Fruit fly (Drosophila melanogaster) whole organism, embryonic: ENCODE data around the gene CG10996.
A peak's percentile ranks its signal among the peaks of the same experiment; 100 is the strongest.

Source experiments
- Adf1 ChIP-seq: fragments of 200-800 bp; sonication (Bioruptor generic); IDR thresholded peaks from 2 replicates; pipeline ENCODE4 v1.3.6; 2022; ENCODE audit warnings: missing biosample characterization, missing genetic modification characterization
- Atf-2 ChIP-seq: fragments of 200-800 bp; sonication (Bioruptor generic); optimal IDR thresholded peaks from 2 replicates; lab custom pipeline; 2016; ENCODE audit warnings: missing biosample characterization, missing genetic modification characterization
- BEAF-32 ChIP-seq: fragments of 200-800 bp; sonication (Bioruptor generic); optimal IDR thresholded peaks from 3 replicates; lab custom pipeline; 2017; ENCODE audit warnings: missing biosample characterization, missing genetic modification characterization, mild to moderate bottlenecking, moderate library complexity, missing genetic modification reagents
- C15 ChIP-seq: fragments of 200-800 bp; sonication (Bioruptor generic); IDR thresholded peaks from 3 replicates; pipeline ENCODE4 v1.3.6; 2022; ENCODE audit warnings: missing biosample characterization, missing genetic modification characterization
- CG1024 ChIP-seq: fragments of 200-800 bp; sonication (Bioruptor generic); IDR thresholded peaks from 2 replicates; pipeline ENCODE4 v1.3.6; 2022; ENCODE audit warnings: missing biosample characterization, missing genetic modification characterization
- CG10462 ChIP-seq: fragments of 200-800 bp; sonication (Bioruptor generic); optimal IDR thresholded peaks from 2 replicates; lab custom pipeline; 2016; ENCODE audit warnings: missing biosample characterization, missing genetic modification characterization
- CG12071 ChIP-seq: fragments of 200-800 bp; sonication (Bioruptor generic); optimal IDR thresholded peaks from 3 replicates; lab custom pipeline; 2018; ENCODE audit warnings: missing biosample characterization, mild to moderate bottlenecking, missing genetic modification characterization
- CG12942 ChIP-seq: fragments of 200-800 bp; sonication (Bioruptor generic); optimal IDR thresholded peaks from 3 replicates; lab custom pipeline; 2016; ENCODE audit warnings: missing biosample characterization, missing genetic modification characterization
- CG13287 ChIP-seq: fragments of 200-800 bp; sonication (Bioruptor generic); IDR thresholded peaks from 2 replicates; pipeline ENCODE4 v1.3.6; 2022; ENCODE audit warnings: missing biosample characterization, missing genetic modification characterization; ENCODE audit not compliant: partially characterized antibody
- CG17385 ChIP-seq: fragments of 200-800 bp; sonication (Bioruptor generic); optimal IDR thresholded peaks from 3 replicates; lab custom pipeline; 2018; ENCODE audit warnings: missing biosample characterization, mild to moderate bottlenecking, missing genetic modification characterization
- CG17829 ChIP-seq: fragments of 200-800 bp; optimal IDR thresholded peaks from 2 replicates; lab custom pipeline; 2019; ENCODE audit warnings: missing biosample characterization, mild to moderate bottlenecking, missing genetic modification characterization, moderate library complexity
- CG1832 ChIP-seq: fragments of 200-800 bp; sonication (Bioruptor generic); optimal IDR thresholded peaks from 2 replicates; lab custom pipeline; 2017; ENCODE audit warnings: missing biosample characterization, mild to moderate bottlenecking, missing genetic modification characterization, inconsistent platforms
- CG30403 ChIP-seq: fragments of 200-800 bp; sonication (Bioruptor generic); optimal IDR thresholded peaks from 3 replicates; lab custom pipeline; 2016; ENCODE audit warnings: missing biosample characterization, missing genetic modification characterization
- CG3281 ChIP-seq: fragments of 200-800 bp; sonication (Bioruptor generic); optimal IDR thresholded peaks from 3 replicates; lab custom pipeline; 2017; ENCODE audit warnings: missing biosample characterization, mild to moderate bottlenecking, missing genetic modification characterization
- CG33213 ChIP-seq: fragments of 200-800 bp; sonication (Bioruptor generic); optimal IDR thresholded peaks from 3 replicates; lab custom pipeline; 2016; ENCODE audit warnings: missing biosample characterization, missing genetic modification characterization
- CG33557 ChIP-seq: fragments of 200-800 bp; sonication (Bioruptor generic); optimal IDR thresholded peaks from 2 replicates; lab custom pipeline; 2019; ENCODE audit warnings: missing biosample characterization, mild to moderate bottlenecking, missing genetic modification characterization, moderate library complexity
- CG34224 ChIP-seq: fragments of 200-800 bp; sonication (Bioruptor generic); IDR thresholded peaks from 3 replicates; pipeline ENCODE4 v1.3.6; 2022; ENCODE audit warnings: missing biosample characterization, missing genetic modification characterization; ENCODE audit not compliant: partially characterized antibody
- CG4404 ChIP-seq: fragments of 200-800 bp; sonication (Bioruptor generic); IDR thresholded peaks from 2 replicates; pipeline ENCODE4 v1.3.6; 2022; ENCODE audit warnings: missing biosample characterization, missing genetic modification characterization
- CG5953 ChIP-seq: fragments of 200-800 bp; sonication (Bioruptor generic); IDR thresholded peaks from 2 replicates; pipeline ENCODE4 v1.3.6; 2022; ENCODE audit warnings: missing biosample characterization, missing genetic modification characterization
- CG6254 ChIP-seq: fragments of 200-800 bp; sonication (Bioruptor generic); optimal IDR thresholded peaks from 3 replicates; lab custom pipeline; 2017; ENCODE audit warnings: mild to moderate bottlenecking, missing biosample characterization, missing genetic modification reagents, missing genetic modification characterization
- CG8281 ChIP-seq: fragments of 200-800 bp; sonication (Bioruptor generic); optimal IDR thresholded peaks from 2 replicates; lab custom pipeline; 2018; ENCODE audit warnings: missing biosample characterization, mild to moderate bottlenecking, missing genetic modification characterization, moderate library complexity
- CG8944 ChIP-seq: fragments of 200-800 bp; sonication (Bioruptor generic); optimal IDR thresholded peaks from 3 replicates; lab custom pipeline; 2016; ENCODE audit warnings: missing biosample characterization, missing genetic modification characterization
- CG9215 ChIP-seq: fragments of 200-800 bp; sonication (Bioruptor generic); IDR thresholded peaks from 2 replicates; pipeline ENCODE4 v1.3.6; 2022; ENCODE audit warnings: missing biosample characterization, missing genetic modification characterization
- D19A ChIP-seq: fragments of 200-800 bp; optimal IDR thresholded peaks from 3 replicates; lab custom pipeline; 2019; ENCODE audit warnings: missing biosample characterization, mild to moderate bottlenecking, missing genetic modification characterization, moderate library complexity
- Dbx ChIP-seq: fragments of 200-800 bp; sonication (Bioruptor generic); IDR thresholded peaks from 3 replicates; pipeline ENCODE4 v1.3.6; 2022; ENCODE audit warnings: missing biosample characterization, missing genetic modification characterization
- Dfd ChIP-seq, 2 experiments: fragments of >200 bp; optimal IDR thresholded peaks; 2 replicates each; lab custom pipeline; 2017; ENCODE audit warnings: missing biosample characterization in 2 of 2, missing genetic modification characterization in 2 of 2
- Dip2 ChIP-seq: fragments of 200-800 bp; sonication (Bioruptor generic); IDR thresholded peaks from 2 replicates; pipeline ENCODE4 v1.3.6; 2022; ENCODE audit warnings: missing biosample characterization, missing genetic modification characterization
- Dip3 ChIP-seq: fragments of 200-800 bp; sonication (Bioruptor generic); optimal IDR thresholded peaks from 3 replicates; lab custom pipeline; 2016; ENCODE audit warnings: missing biosample characterization, missing genetic modification characterization
- Dp ChIP-seq: fragments of 200-800 bp; sonication (Bioruptor generic); optimal IDR thresholded peaks from 2 replicates; lab custom pipeline; 2018; ENCODE audit warnings: missing biosample characterization, mild to moderate bottlenecking, missing genetic modification characterization, moderate library complexity
- Fer2 ChIP-seq: fragments of 200-800 bp; sonication (Bioruptor generic); optimal IDR thresholded peaks from 2 replicates; lab custom pipeline; 2018; ENCODE audit warnings: missing biosample characterization, mild to moderate bottlenecking, missing genetic modification characterization, moderate library complexity
- Hmr ChIP-seq: fragments of 200-800 bp; sonication (Bioruptor generic); optimal IDR thresholded peaks from 3 replicates; lab custom pipeline; 2017; ENCODE audit warnings: mild to moderate bottlenecking, missing biosample characterization, missing genetic modification reagents, missing genetic modification characterization
- Nf-YC ChIP-seq: fragments of 200-800 bp; optimal IDR thresholded peaks from 3 replicates; lab custom pipeline; 2019; ENCODE audit warnings: missing biosample characterization, mild to moderate bottlenecking, missing genetic modification characterization, moderate library complexity
- Poxn ChIP-seq: fragments of 200-800 bp; sonication (Bioruptor generic); IDR thresholded peaks from 2 replicates; pipeline ENCODE4 v1.3.6; 2022; ENCODE audit warnings: missing biosample characterization, missing genetic modification characterization
- Side ChIP-seq: fragments of 200-800 bp; sonication (Bioruptor generic); optimal IDR thresholded peaks from 2 replicates; lab custom pipeline; 2016; ENCODE audit warnings: missing biosample characterization, missing genetic modification characterization
- Trl ChIP-seq, 3 experiments: fragments of >200 bp in 2 of 3; fragments of 200-800 bp in 1 of 3; sonication (Bioruptor generic) in 1 of 3; optimal IDR thresholded peaks; 2 replicates in 1 of 3; 3 replicates in 2 of 3; lab custom pipeline; 2016 to 2017; ENCODE audit warnings: missing biosample characterization in 1 of 3, missing genetic modification characterization in 1 of 3
- Vsx1 ChIP-seq: fragments of 200-800 bp; sonication (Bioruptor generic); optimal IDR thresholded peaks from 2 replicates; lab custom pipeline; 2017; ENCODE audit warnings: missing biosample characterization, mild to moderate bottlenecking, missing genetic modification characterization, missing genetic modification reagents
- ap ChIP-seq: fragments of 200-800 bp; sonication (Bioruptor generic); IDR thresholded peaks from 2 replicates; pipeline ENCODE4 v1.3.6; 2022; ENCODE audit warnings: missing biosample characterization, missing genetic modification characterization
- ase ChIP-seq: fragments of 200-800 bp; sonication (Bioruptor generic); IDR thresholded peaks from 3 replicates; pipeline ENCODE4 v1.3.6; 2022; ENCODE audit warnings: missing biosample characterization, missing genetic modification characterization
- dan ChIP-seq: fragments of 200-800 bp; sonication (Bioruptor generic); IDR thresholded peaks from 2 replicates; pipeline ENCODE4 v1.3.6; 2022; ENCODE audit warnings: missing biosample characterization, missing genetic modification characterization
- dm ChIP-seq: fragments of 200-800 bp; sonication (Bioruptor generic); optimal IDR thresholded peaks from 3 replicates; lab custom pipeline; 2016; ENCODE audit warnings: missing biosample characterization, missing genetic modification characterization
- fru ChIP-seq: fragments of >200 bp; optimal IDR thresholded peaks from 2 replicates; lab custom pipeline; 2017
- jigr1 ChIP-seq: fragments of 200-800 bp; sonication (Bioruptor generic); IDR thresholded peaks from 3 replicates; pipeline ENCODE4 v1.3.6; 2022; ENCODE audit warnings: missing biosample characterization, missing genetic modification characterization
- lbe ChIP-seq: fragments of 200-800 bp; sonication (Bioruptor generic); optimal IDR thresholded peaks from 2 replicates; lab custom pipeline; 2016; ENCODE audit warnings: missing biosample characterization, mild to moderate bottlenecking, missing genetic modification characterization
- repo ChIP-seq: fragments of 200-800 bp; sonication (Bioruptor generic); optimal IDR thresholded peaks from 2 replicates; lab custom pipeline; 2016; ENCODE audit warnings: missing biosample characterization, missing genetic modification characterization
- row ChIP-seq: fragments of 200-800 bp; sonication (Bioruptor generic); IDR thresholded peaks from 3 replicates; pipeline ENCODE4 v1.3.6; 2022; ENCODE audit warnings: missing biosample characterization, missing genetic modification characterization
- sd ChIP-seq: fragments of 200-800 bp; sonication (Bioruptor generic); optimal IDR thresholded peaks from 3 replicates; lab custom pipeline; 2018; ENCODE audit warnings: missing biosample characterization, mild to moderate bottlenecking, missing genetic modification characterization, moderate library complexity
- shn ChIP-seq: fragments of 200-800 bp; sonication (Bioruptor generic); optimal IDR thresholded peaks from 3 replicates; lab custom pipeline; 2016; ENCODE audit warnings: missing biosample characterization, missing genetic modification characterization
- twi ChIP-seq: fragments of 200-800 bp; optimal IDR thresholded peaks from 2 replicates; lab custom pipeline; 2019; ENCODE audit warnings: missing biosample characterization, mild to moderate bottlenecking, missing genetic modification characterization, moderate library complexity
- unpg ChIP-seq: fragments of 200-800 bp; sonication (Bioruptor generic); optimal IDR thresholded peaks from 3 replicates; lab custom pipeline; 2018; ENCODE audit warnings: missing biosample characterization, mild to moderate bottlenecking, missing genetic modification characterization, moderate library complexity
- yki ChIP-seq: fragments of >200 bp; optimal IDR thresholded peaks from 3 replicates; lab custom pipeline; 2018
- zfh1 ChIP-seq: fragments of 200-800 bp; sonication (Bioruptor generic); IDR thresholded peaks from 3 replicates; pipeline ENCODE4 v1.3.6; 2022; ENCODE audit warnings: missing biosample characterization, missing genetic modification characterization

Gene CG10996

DNA sequence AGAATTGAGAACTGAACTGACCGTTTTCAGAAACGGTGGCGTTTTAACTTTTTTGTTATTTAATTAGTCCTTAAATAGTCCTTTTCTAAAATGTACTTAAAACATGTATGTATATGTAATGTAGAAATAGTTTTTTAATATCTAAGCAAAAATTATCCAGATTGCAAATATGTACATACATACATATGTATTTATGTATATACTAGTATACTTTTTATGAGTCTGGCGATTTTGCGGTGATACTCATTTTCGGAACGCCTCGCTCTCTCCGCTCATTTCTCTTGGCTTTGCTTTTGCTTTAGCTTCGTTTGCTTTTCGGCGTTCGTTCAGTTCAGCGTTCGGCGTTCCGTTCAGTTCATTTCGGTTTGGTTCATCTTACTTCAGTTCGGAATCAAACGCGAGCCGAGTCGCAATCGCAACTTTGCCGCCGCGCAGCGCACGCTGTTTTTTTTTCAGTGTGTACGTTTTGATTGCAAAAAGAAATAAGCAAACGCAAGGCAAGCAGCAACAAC is 35.0 kb downstream of the CG10996 start, which contains the start of gene rdgB (continued):
- TF ChIP-seq D19A (tag; lab: Kevin White, UChicago) (peak; percentile 60), Adf1 (GFP tag; lab: Robert Waterston, UW) (peak; percentile 40; the same call in 1 of the 2 replicates), ase (GFP tag; lab: Robert Waterston, UW) (0 out of 3 replicates have a peak, but pooled peaks have one; percentile 40), CG17385 (GFP tag; lab: Kevin White, UChicago) (peak; percentile 80), jigr1 (peak; percentile 47; the same call in 1 of the 3 replicates), dm (GFP tag; lab: Kevin White, UChicago) (no peak), twi (peak; percentile 63), Atf-2 (GFP tag; lab: Kevin White, UChicago) (peak; percentile 21), shn (GFP tag; lab: Kevin White, UChicago) (no peak), CG9215 (peak; percentile 81), CG3281 (GFP tag; lab: Kevin White, UChicago) (peak; percentile 75), CG10462 (GFP tag; lab: Kevin White, UChicago) (peak; percentile 21), dan (GFP tag; lab: Robert Waterston, UW) (no peak), Dip3 (GFP tag; lab: Kevin White, UChicago) (peak; percentile 42), Dp (GFP tag; lab: Kevin White, UChicago) (no peak), row (GFP tag; lab: Robert Waterston, UW) (peak; percentile 95), CG12942 (peak; percentile 66), Dfd (GFP tag; optimal IDR thresholded peaks at IDR 0.05; lab: Kevin White, UChicago) (no peak), unpg (GFP tag; lab: Kevin White, UChicago) (peak; percentile 65), repo (no peak), CG4404 (GFP tag; lab: Robert Waterston, UW) (peak; percentile 43), fru (lab: Kevin White, UChicago) (no peak), CG8281 (tag; lab: Kevin White, UChicago) (peak; percentile 51), CG1832 (GFP tag; lab: Kevin White, UChicago) (no peak), CG1024 (GFP tag; lab: Robert Waterston, UW) (no peak), Dbx (GFP tag; lab: Robert Waterston, UW) (peak; percentile 76; the same call in 2 of the 3 replicates), sd (tag; lab: Kevin White, UChicago) (no peak), Fer2 (tag; lab: Kevin White, UChicago) (peak; percentile 56), yki (no peak), CG17829 (tag; lab: Kevin White, UChicago) (peak; percentile 82), BEAF-32 (GFP tag; lab: Kevin White, UChicago) (no peak), Hmr (GFP tag; lab: Kevin White, UChicago) (peak; percentile 83), CG12071 (peak; percentile 23), CG34224 (GFP tag; lab: Robert Waterston, UW) (no peak), CG33213 (GFP tag; lab: Kevin White, UChicago) (no peak), CG13287 (peak; percentile 27; the same call in 1 of the 2 replicates), Nf-YC (tag; lab: Kevin White, UChicago) (peak; percentile 75), CG33557 (GFP tag; lab: Kevin White, UChicago) (peak; percentile 43), Trl (optimal IDR thresholded peaks at IDR 0.05; lab: Kevin White, UChicago) (peak; percentile 39 to 73), Trl (GFP tag; optimal IDR thresholded peaks at IDR 0.05; lab: Kevin White, UChicago) (no peak), CG5953 (GFP tag; lab: Robert Waterston, UW) (no peak; the same call in 1 of the 2 replicates), lbe (GFP tag; lab: Kevin White, UChicago) (peak; percentile 60), Vsx1 (GFP tag; lab: Kevin White, UChicago) (peak; percentile 40), CG6254 (peak; percentile 36), Poxn (GFP tag; lab: Robert Waterston, UW) (no peak; the same call in 1 of the 2 replicates), CG8944 (GFP tag; lab: Kevin White, UChicago) (no peak), ap (GFP tag; lab: Robert Waterston, UW) (0 out of 2 replicates have a peak, but pooled peaks have one; percentile 14), zfh1 (GFP tag; lab: Robert Waterston, UW) (peak; percentile 64; the same call in 2 of the 3 replicates), C15 (GFP tag; lab: Robert Waterston, UW) (0 out of 3 replicates have a peak, but pooled peaks have one; percentile 38), Side (GFP tag; lab: Kevin White, UChicago) (no peak), CG30403 (peak; percentile 90), Dip2 (GFP tag; lab: Robert Waterston, UW) (no peak)
